Fruit fly (Drosophila melanogaster): ENCODE measurements around the gene Tpr2.

- no peak for TF ChIP-seq Dll (optimal IDR thresholded peaks at IDR 0.05)
- no peak for TF ChIP-seq EcR (GFP tag; optimal IDR thresholded peaks at IDR 0.05)
- no peak for TF ChIP-seq usp (GFP tag; optimal IDR thresholded peaks at IDR 0.05)
- TF ChIP-seq pan (optimal IDR thresholded peaks at IDR 0.05), result no peak
Observed at dm6 chr2L:16523091-16523490, 31.8 kb downstream of the Tpr2 start.
